Worm (Caenorhabditis elegans): ENCODE results near the gene F59A1.16.
A peak's percentile ranks its signal among the peaks of the same experiment; 100 is the strongest.

Gene F59A1.16

DNA sequence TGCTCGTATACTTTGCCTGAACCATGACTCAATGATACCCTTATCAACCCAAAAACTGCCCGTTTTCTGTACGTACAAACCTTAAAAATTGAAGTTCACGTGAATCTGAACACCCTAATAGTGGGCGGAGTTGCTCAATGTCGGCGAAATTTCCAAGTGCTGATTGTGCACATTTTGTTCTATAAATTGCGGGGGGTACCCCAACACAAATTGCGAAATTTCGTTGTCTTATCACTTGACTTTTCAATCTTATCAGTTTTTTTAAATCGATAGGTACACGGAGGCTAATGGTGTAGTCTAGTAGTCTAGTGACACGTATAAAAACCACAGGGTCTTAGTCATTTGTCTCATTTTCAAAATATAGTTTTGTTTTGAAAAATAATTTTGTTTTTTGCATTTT, 25.5 kb downstream of the F59A1.16 start, which contains the start of gene fbxa-108 (continued):
- TF ChIP-seq ctbp-1 (GFP tag; IDR thresholded peaks at IDR 0.05) (no peak), ZK337.2 (GFP tag; IDR thresholded peaks at IDR 0.05) (no peak), aha-1 (tag) (peak; percentile 94), hmg-1.1 (GFP tag; IDR thresholded peaks at IDR 0.05) (no peak), nhr-76 (tag; optimal IDR thresholded peaks at IDR 0.05) (no peak), D1046.2 (GFP tag; IDR thresholded peaks at IDR 0.05) (no peak), hif-1 (tag; optimal IDR thresholded peaks at IDR 0.05) (peak; percentile 7 to 45), lin-39 (tag; optimal IDR thresholded peaks at IDR 0.05) (no peak), lim-7 (GFP tag; IDR thresholded peaks at IDR 0.05) (no peak), pha-4 (GFP tag; IDR thresholded peaks at IDR 0.05) (no peak; the same call in 1 of the 2 replicates), pha-4 (tag; optimal IDR thresholded peaks at IDR 0.05) (no peak), fos-1 (tag; optimal IDR thresholded peaks at IDR 0.05) (no peak), egl-43 (GFP tag; IDR thresholded peaks at IDR 0.05) (no peak), skn-1 (tag; optimal IDR thresholded peaks at IDR 0.05) (no peak), daf-8 (GFP tag; IDR thresholded peaks at IDR 0.05) (no peak), nhr-111 (GFP tag; optimal IDR thresholded peaks at IDR 0.05) (no peak), nhr-41 (GFP tag; IDR thresholded peaks at IDR 0.05) (no peak), nhr-237 (tag; optimal IDR thresholded peaks at IDR 0.05) (no peak), hlh-30 (tag; optimal IDR thresholded peaks at IDR 0.05; ENCODE audit: insufficient read depth) (peak; percentile 46), Y48G9A.11 (GFP tag; IDR thresholded peaks at IDR 0.05) (no peak), unc-130 (GFP tag; optimal IDR thresholded peaks at IDR 0.05) (no peak), ZK546.5 (tag; optimal IDR thresholded peaks at IDR 0.05) (no peak), F44E2.7 (GFP tag; IDR thresholded peaks at IDR 0.05) (no peak), zfp-3 (GFP tag; conservative IDR thresholded peaks at IDR 0.05) (no peak), ceh-44 (GFP tag; IDR thresholded peaks at IDR 0.05) (no peak), attf-4 (tag; optimal IDR thresholded peaks at IDR 0.05) (no peak), Y105C5A.15 (GFP tag; IDR thresholded peaks at IDR 0.05) (no peak), dve-1 (tag; optimal IDR thresholded peaks at IDR 0.05; ENCODE audit: insufficient read depth) (peak; percentile 93), nhr-28 (tag; optimal IDR thresholded peaks at IDR 0.05) (peak; percentile 94), nhr-6 (tag; optimal IDR thresholded peaks at IDR 0.05) (peak; percentile 66), F26F4.8 (GFP tag; conservative IDR thresholded peaks at IDR 0.05) (no peak), T20F7.1 (GFP tag; optimal IDR thresholded peaks at IDR 0.05) (no peak), mes-2 (tag; optimal IDR thresholded peaks at IDR 0.05; ENCODE audit: poor library complexity, severe bottlenecking) (peak; percentile 43), set-16 (GFP tag; IDR thresholded peaks at IDR 0.05) (no peak), snpc-4 (tag; optimal IDR thresholded peaks at IDR 0.05) (no peak), mdt-29 (GFP tag; IDR thresholded peaks at IDR 0.05) (no peak)

DNA sequence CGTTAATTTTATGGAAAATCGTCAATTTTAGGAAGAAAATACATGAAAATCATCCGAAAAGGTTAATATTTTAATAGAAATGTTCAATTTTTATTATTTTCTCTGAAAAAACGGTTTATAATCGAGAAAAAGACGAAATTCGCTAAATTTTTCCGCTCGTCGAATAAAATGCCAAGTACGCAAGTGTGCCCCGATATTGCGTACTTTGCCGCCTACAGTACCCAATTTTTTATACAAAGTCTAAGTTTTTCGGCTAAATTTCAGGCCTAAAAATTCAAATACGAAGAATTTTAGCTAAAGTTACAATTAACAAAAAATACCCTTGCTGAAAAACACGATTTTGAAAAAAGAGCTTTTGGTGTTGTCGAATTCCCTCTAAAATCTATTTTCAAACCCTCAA, 25.9 kb downstream of the F59A1.16 start:
- no peak for TF ChIP-seq ceh-28 (tag; optimal IDR thresholded peaks at IDR 0.05)
- TF ChIP-seq saeg-2 (GFP tag; IDR thresholded peaks at IDR 0.05) = no peak
- TF ChIP-seq dmd-9 (GFP tag; IDR thresholded peaks at IDR 0.05) = no peak
- no peak for TF ChIP-seq T20F7.1 (GFP tag; optimal IDR thresholded peaks at IDR 0.05)
- no peak for TF ChIP-seq mdt-29 (GFP tag; IDR thresholded peaks at IDR 0.05)
- no peak for TF ChIP-seq cey-2 (tag; optimal IDR thresholded peaks at IDR 0.05; ENCODE audit: borderline replicate concordance, insufficient read depth)
- no peak for TF ChIP-seq php-3 (GFP tag; IDR thresholded peaks at IDR 0.05)
